Fruit fly (Drosophila melanogaster) whole organism, adult: ENCODE measurements around the gene pths.

Source experiments
- CG11617 ChIP-seq: fragments of 200-800 bp; sonication (Bioruptor generic); optimal IDR thresholded peaks from 2 replicates; lab custom pipeline; 2017; ENCODE audit warnings: mild to moderate bottlenecking, missing biosample characterization, missing genetic modification reagents, missing genetic modification characterization
- CG12768 ChIP-seq: fragments of 200-800 bp; sonication (Bioruptor generic); optimal IDR thresholded peaks from 2 replicates; lab custom pipeline; 2017; ENCODE audit warnings: missing biosample characterization, missing genetic modification characterization, mild to moderate bottlenecking, moderate library complexity, missing genetic modification reagents
- CG14711 ChIP-seq: fragments of 200-800 bp; sonication (Bioruptor generic); optimal IDR thresholded peaks from 2 replicates; lab custom pipeline; 2018; ENCODE audit warnings: missing biosample characterization, mild to moderate bottlenecking, missing genetic modification characterization, moderate library complexity
- CG33017 ChIP-seq: fragments of 200-800 bp; sonication (Bioruptor generic); optimal IDR thresholded peaks from 2 replicates; lab custom pipeline; 2018; ENCODE audit warnings: missing biosample characterization, mild to moderate bottlenecking, missing genetic modification characterization, moderate library complexity
- CG5204 ChIP-seq: fragments of 200-800 bp; sonication (Bioruptor generic); optimal IDR thresholded peaks from 2 replicates; lab custom pipeline; 2016; ENCODE audit warnings: missing biosample characterization, missing genetic modification characterization
- CG7045 ChIP-seq: fragments of 200-800 bp; sonication (Bioruptor generic); optimal IDR thresholded peaks from 2 replicates; lab custom pipeline; 2017; ENCODE audit warnings: missing biosample characterization, mild to moderate bottlenecking, missing genetic modification characterization
- CG7101 ChIP-seq: fragments of 200-800 bp; sonication (Bioruptor generic); optimal IDR thresholded peaks from 2 replicates; lab custom pipeline; 2018; ENCODE audit warnings: missing biosample characterization, mild to moderate bottlenecking, missing genetic modification characterization, moderate library complexity
- Clk ChIP-seq: fragments of 200-800 bp; sonication (Bioruptor generic); optimal IDR thresholded peaks from 2 replicates; lab custom pipeline; 2017; ENCODE audit warnings: missing biosample characterization, missing genetic modification characterization
- Crg-1 ChIP-seq: fragments of 200-800 bp; sonication (Bioruptor generic); optimal IDR thresholded peaks from 2 replicates; lab custom pipeline; 2016; ENCODE audit warnings: missing biosample characterization, missing genetic modification characterization
- Mnt ChIP-seq: fragments of 200-800 bp; sonication (Bioruptor generic); optimal IDR thresholded peaks from 2 replicates; lab custom pipeline; 2016; ENCODE audit warnings: missing biosample characterization, mild to moderate bottlenecking, missing genetic modification characterization
- cic ChIP-seq: fragments of 200-800 bp; sonication (Bioruptor generic); optimal IDR thresholded peaks from 2 replicates; lab custom pipeline; 2017; ENCODE audit warnings: missing biosample characterization, mild to moderate bottlenecking, missing genetic modification characterization, moderate library complexity
- kay ChIP-seq: fragments of 200-800 bp; sonication (Bioruptor generic); peaks from one replicate; lab custom pipeline; 2016; ENCODE audit warnings: missing biosample characterization, missing genetic modification characterization, borderline replicate concordance
- pad ChIP-seq: fragments of 200-800 bp; sonication (Bioruptor generic); optimal IDR thresholded peaks from 3 replicates; lab custom pipeline; 2017; ENCODE audit warnings: missing biosample characterization, missing genetic modification characterization, mild to moderate bottlenecking, moderate library complexity, missing genetic modification reagents
- tj ChIP-seq: fragments of 200-800 bp; sonication (Bioruptor generic); optimal IDR thresholded peaks from 3 replicates; lab custom pipeline; 2017; ENCODE audit warnings: missing biosample characterization, mild to moderate bottlenecking, missing genetic modification characterization, moderate library complexity

dm6 chr2L:21168295-21169159 is 25.5 kb downstream of the pths start, which contains the start of the genes mAcon1, CG43345 and CG43346:
- TF ChIP-seq kay (GFP tag; lab: Kevin White, UChicago) (no peak), Clk (GFP tag; lab: Kevin White, UChicago) (peak; percentile 84), CG33017 (tag; lab: Kevin White, UChicago) (peak; percentile 86), CG7045 (GFP tag; lab: Kevin White, UChicago) (peak; percentile 87), pad (peak; percentile 87), CG12768 (peak; percentile 94), cic (GFP tag; lab: Kevin White, UChicago) (peak; percentile 70), Crg-1 (peak; percentile 97), CG5204 (no peak), tj (peak; percentile 67), CG11617 (peak; percentile 88), CG14711 (tag; lab: Kevin White, UChicago) (peak; percentile 72), Mnt (GFP tag; lab: Kevin White, UChicago) (peak; percentile 91), CG7101 (tag; lab: Kevin White, UChicago) (peak; percentile 87)
